Fruit fly (Drosophila melanogaster) whole organism, embryonic: ENCODE data around the gene Sfxn2.

ENCODE experiments used
- Ada2b ChIP-seq: fragments of 200-800 bp; sonication (Bioruptor generic); IDR thresholded peaks from 2 replicates; pipeline ENCODE4 v1.3.6; 2022; ENCODE audit warnings: missing biosample characterization, missing genetic modification characterization
- B-H2 ChIP-seq: fragments of 200-800 bp; sonication (Bioruptor generic); optimal IDR thresholded peaks from 2 replicates; lab custom pipeline; 2018; ENCODE audit warnings: missing biosample characterization, mild to moderate bottlenecking, missing genetic modification characterization
- BEAF-32 ChIP-seq: fragments of 200-800 bp; sonication (Bioruptor generic); optimal IDR thresholded peaks from 3 replicates; lab custom pipeline; 2017; ENCODE audit warnings: missing biosample characterization, missing genetic modification characterization, mild to moderate bottlenecking, moderate library complexity, missing genetic modification reagents
- BtbVII ChIP-seq: fragments of 200-800 bp; sonication (Bioruptor generic); optimal IDR thresholded peaks from 3 replicates; lab custom pipeline; 2017; ENCODE audit warnings: missing biosample characterization, mild to moderate bottlenecking, missing genetic modification characterization
- CG10274 ChIP-seq: fragments of 200-800 bp; sonication (Bioruptor generic); optimal IDR thresholded peaks from 3 replicates; lab custom pipeline; 2017; ENCODE audit warnings: missing biosample characterization, mild to moderate bottlenecking, missing genetic modification characterization
- CG11696 ChIP-seq: fragments of 200-800 bp; sonication (Bioruptor generic); IDR thresholded peaks from 2 replicates; pipeline ENCODE4 v1.3.6; 2022; ENCODE audit warnings: missing biosample characterization, missing genetic modification characterization
- CG12071 ChIP-seq: fragments of 200-800 bp; sonication (Bioruptor generic); optimal IDR thresholded peaks from 3 replicates; lab custom pipeline; 2018; ENCODE audit warnings: missing biosample characterization, mild to moderate bottlenecking, missing genetic modification characterization
- CG12104 ChIP-seq: fragments of 200-800 bp; sonication (Bioruptor generic); optimal IDR thresholded peaks from 3 replicates; lab custom pipeline; 2016; ENCODE audit warnings: missing biosample characterization, missing genetic modification characterization
- CG13287 ChIP-seq: fragments of 200-800 bp; sonication (Bioruptor generic); IDR thresholded peaks from 2 replicates; pipeline ENCODE4 v1.3.6; 2022; ENCODE audit warnings: missing biosample characterization, missing genetic modification characterization; ENCODE audit not compliant: partially characterized antibody
- CG14014 ChIP-seq: fragments of 200-800 bp; sonication (Bioruptor generic); IDR thresholded peaks from 2 replicates; pipeline ENCODE4 v1.3.6; 2022; ENCODE audit warnings: missing biosample characterization, missing genetic modification characterization
- CG14441 ChIP-seq: fragments of 200-800 bp; sonication (Bioruptor generic); IDR thresholded peaks from 2 replicates; pipeline ENCODE4 v1.3.6; 2022; ENCODE audit warnings: missing biosample characterization, missing genetic modification characterization
- CG14710 ChIP-seq: fragments of 200-800 bp; sonication (Bioruptor generic); optimal IDR thresholded peaks from 3 replicates; lab custom pipeline; 2019; ENCODE audit warnings: missing biosample characterization, mild to moderate bottlenecking, missing genetic modification characterization, moderate library complexity
- CG15269 ChIP-seq: fragments of 200-800 bp; sonication (Bioruptor generic); optimal IDR thresholded peaks from 2 replicates; lab custom pipeline; 2018; ENCODE audit warnings: missing biosample characterization, mild to moderate bottlenecking, missing genetic modification characterization, moderate library complexity
- CG15601 ChIP-seq: fragments of 200-800 bp; sonication (Bioruptor generic); optimal IDR thresholded peaks from 3 replicates; lab custom pipeline; 2019; ENCODE audit warnings: missing biosample characterization, mild to moderate bottlenecking, missing genetic modification characterization, moderate library complexity
- CG1603 ChIP-seq: fragments of 200-800 bp; sonication (Bioruptor generic); optimal IDR thresholded peaks from 2 replicates; lab custom pipeline; 2019; ENCODE audit warnings: missing biosample characterization, mild to moderate bottlenecking, missing genetic modification characterization, moderate library complexity
- CG18619 ChIP-seq: fragments of 200-800 bp; sonication (Bioruptor generic); optimal IDR thresholded peaks from 3 replicates; lab custom pipeline; 2017; ENCODE audit warnings: missing biosample characterization, mild to moderate bottlenecking, missing genetic modification characterization
- CG3065 ChIP-seq: fragments of 200-800 bp; sonication (Bioruptor generic); optimal IDR thresholded peaks from 2 replicates; lab custom pipeline; 2016; ENCODE audit warnings: missing biosample characterization, missing genetic modification characterization
- CG3847 ChIP-seq: fragments of 200-800 bp; sonication (Bioruptor generic); IDR thresholded peaks from 2 replicates; pipeline ENCODE4 v1.3.6; 2022; ENCODE audit warnings: missing biosample characterization, missing genetic modification characterization
- CG4360 ChIP-seq: fragments of 200-800 bp; sonication (Bioruptor generic); IDR thresholded peaks from 2 replicates; pipeline ENCODE4 v1.3.6; 2022; ENCODE audit warnings: missing biosample characterization, missing genetic modification characterization
- CG6791 ChIP-seq: fragments of 200-800 bp; sonication (Bioruptor generic); IDR thresholded peaks from 3 replicates; pipeline ENCODE4 v1.3.6; 2022; ENCODE audit warnings: missing biosample characterization, missing genetic modification characterization; ENCODE audit not compliant: partially characterized antibody
- CG8089 ChIP-seq: fragments of 200-800 bp; sonication (Bioruptor generic); optimal IDR thresholded peaks from 3 replicates; lab custom pipeline; 2016; ENCODE audit warnings: missing biosample characterization, missing genetic modification characterization
- CTCF ChIP-seq: fragments of 200-800 bp; sonication (Bioruptor generic); optimal IDR thresholded peaks from 2 replicates; lab custom pipeline; 2017; ENCODE audit warnings: missing biosample characterization, mild to moderate bottlenecking, missing genetic modification characterization, moderate library complexity
- CoRest ChIP-seq: fragments of 200-800 bp; sonication (Bioruptor generic); optimal IDR thresholded peaks from 3 replicates; lab custom pipeline; 2018; ENCODE audit warnings: missing biosample characterization, mild to moderate bottlenecking, missing genetic modification characterization, moderate library complexity
- Dip3 ChIP-seq: fragments of 200-800 bp; sonication (Bioruptor generic); optimal IDR thresholded peaks from 3 replicates; lab custom pipeline; 2016; ENCODE audit warnings: missing biosample characterization, missing genetic modification characterization
- Fer1 ChIP-seq: fragments of 200-800 bp; sonication (Bioruptor generic); optimal IDR thresholded peaks from 2 replicates; lab custom pipeline; 2017; ENCODE audit warnings: missing biosample characterization, mild to moderate bottlenecking, missing genetic modification characterization
- Lim3 ChIP-seq: fragments of 200-800 bp; sonication (Bioruptor generic); IDR thresholded peaks from 2 replicates; pipeline ENCODE4 v1.3.6; 2022; ENCODE audit warnings: missing biosample characterization, missing genetic modification characterization
- MTF-1 ChIP-seq: fragments of 200-800 bp; sonication (Bioruptor generic); optimal IDR thresholded peaks from 2 replicates; lab custom pipeline; 2018; ENCODE audit warnings: missing biosample characterization, mild to moderate bottlenecking, missing genetic modification characterization, borderline replicate concordance
- Med ChIP-seq: fragments of 200-800 bp; sonication (Bioruptor generic); peaks from one replicate; lab custom pipeline; 2016; ENCODE audit warnings: missing biosample characterization, missing genetic modification characterization, mild to moderate bottlenecking, inconsistent platforms, moderate library complexity
- Opbp ChIP-seq: fragments of 200-800 bp; sonication (Bioruptor generic); IDR thresholded peaks from 3 replicates; pipeline ENCODE4 v1.3.6; 2022; ENCODE audit warnings: missing biosample characterization, missing genetic modification characterization; ENCODE audit not compliant: partially characterized antibody
- Spps ChIP-seq: fragments of 200-800 bp; sonication (Bioruptor generic); optimal IDR thresholded peaks from 2 replicates; lab custom pipeline; 2018; ENCODE audit warnings: missing biosample characterization, mild to moderate bottlenecking, missing genetic modification characterization
- Ssrp ChIP-seq: fragments of 200-800 bp; sonication (Bioruptor generic); optimal IDR thresholded peaks from 2 replicates; lab custom pipeline; 2018; ENCODE audit warnings: missing biosample characterization, mild to moderate bottlenecking, missing genetic modification characterization, moderate library complexity
- Stat92E ChIP-seq, 3 experiments: fragments of >200 bp in 2 of 3; fragments of 200-800 bp in 1 of 3; sonication (Bioruptor generic) in 1 of 3; optimal IDR thresholded peaks; 2 replicates each; lab custom pipeline; 2017 to 2019; ENCODE audit warnings: missing biosample characterization in 3 of 3, missing genetic modification characterization in 3 of 3, mild to moderate bottlenecking in 1 of 3, moderate library complexity in 1 of 3
- Tbp ChIP-seq: fragments of >200 bp; optimal IDR thresholded peaks from 2 replicates; lab custom pipeline; 2018; ENCODE audit warnings: missing biosample characterization, missing genetic modification characterization
- Usf ChIP-seq: fragments of 200-800 bp; sonication (Bioruptor generic); optimal IDR thresholded peaks from 2 replicates; lab custom pipeline; 2017; ENCODE audit warnings: missing genotype, missing biosample characterization, missing genetic modification characterization
- ab ChIP-seq: fragments of 200-800 bp; sonication (Bioruptor generic); optimal IDR thresholded peaks from 2 replicates; lab custom pipeline; 2016; ENCODE audit warnings: missing biosample characterization, missing genetic modification characterization
- chm ChIP-seq: fragments of 200-800 bp; sonication (Bioruptor generic); IDR thresholded peaks from 2 replicates; pipeline ENCODE4 v1.3.6; 2022; ENCODE audit warnings: missing biosample characterization, missing genetic modification characterization
- dan ChIP-seq: fragments of 200-800 bp; sonication (Bioruptor generic); IDR thresholded peaks from 2 replicates; pipeline ENCODE4 v1.3.6; 2022; ENCODE audit warnings: missing biosample characterization, missing genetic modification characterization
- dmrt11E ChIP-seq: fragments of 200-800 bp; sonication (Bioruptor generic); optimal IDR thresholded peaks from 3 replicates; lab custom pipeline; 2018; ENCODE audit warnings: missing biosample characterization, mild to moderate bottlenecking, missing genetic modification characterization, moderate library complexity
- fru ChIP-seq: fragments of >200 bp; optimal IDR thresholded peaks from 2 replicates; lab custom pipeline; 2017
- fu2 ChIP-seq: fragments of 200-800 bp; sonication (Bioruptor generic); optimal IDR thresholded peaks from 2 replicates; lab custom pipeline; 2016; ENCODE audit warnings: missing biosample characterization, missing genetic modification characterization
- gsb ChIP-seq: fragments of 200-800 bp; sonication (Bioruptor generic); IDR thresholded peaks from 2 replicates; pipeline ENCODE4 v1.3.6; 2022; ENCODE audit warnings: missing biosample characterization, missing genetic modification characterization
- kni ChIP-seq: fragments of 200-800 bp; sonication (Bioruptor generic); optimal IDR thresholded peaks from 3 replicates; lab custom pipeline; 2017; ENCODE audit warnings: mild to moderate bottlenecking, missing biosample characterization, missing genetic modification reagents, missing genetic modification characterization
- knrl ChIP-seq: fragments of 200-800 bp; sonication (Bioruptor generic); IDR thresholded peaks from 3 replicates; pipeline ENCODE4 v1.3.6; 2022; ENCODE audit warnings: missing biosample characterization, missing genetic modification characterization; ENCODE audit not compliant: partially characterized antibody
- lilli ChIP-seq: fragments of 200-800 bp; sonication (Bioruptor generic); optimal IDR thresholded peaks from 3 replicates; lab custom pipeline; 2016; ENCODE audit warnings: missing biosample characterization, missing genetic modification characterization
- nerfin-1 ChIP-seq: fragments of 200-800 bp; sonication (Bioruptor generic); optimal IDR thresholded peaks from 3 replicates; lab custom pipeline; 2019; ENCODE audit warnings: missing biosample characterization, mild to moderate bottlenecking, missing genetic modification characterization, moderate library complexity
- nmo ChIP-seq: fragments of 200-800 bp; sonication (Bioruptor generic); optimal IDR thresholded peaks from 2 replicates; lab custom pipeline; 2018; ENCODE audit warnings: missing biosample characterization, mild to moderate bottlenecking, missing genetic modification characterization, moderate library complexity
- pum ChIP-seq: fragments of 200-800 bp; sonication (Bioruptor generic); optimal IDR thresholded peaks from 2 replicates; lab custom pipeline; 2016; ENCODE audit warnings: missing biosample characterization, missing genetic modification characterization
- so ChIP-seq: fragments of 200-800 bp; sonication (Bioruptor generic); IDR thresholded peaks from 3 replicates; pipeline ENCODE4 v1.3.6; 2022; ENCODE audit warnings: missing biosample characterization, missing genetic modification characterization
- trh ChIP-seq: fragments of 200-800 bp; sonication (Bioruptor generic); optimal IDR thresholded peaks from 2 replicates; lab custom pipeline; 2016; ENCODE audit warnings: missing biosample characterization, missing genetic modification characterization
- tup ChIP-seq: fragments of 200-800 bp; sonication (Bioruptor generic); optimal IDR thresholded peaks from 2 replicates; lab custom pipeline; 2016; ENCODE audit warnings: missing biosample characterization, mild to moderate bottlenecking, missing genetic modification characterization, moderate library complexity
- unpg ChIP-seq: fragments of 200-800 bp; sonication (Bioruptor generic); optimal IDR thresholded peaks from 3 replicates; lab custom pipeline; 2018; ENCODE audit warnings: missing biosample characterization, mild to moderate bottlenecking, missing genetic modification characterization, moderate library complexity
- wek ChIP-seq: fragments of 200-800 bp; sonication (Bioruptor generic); optimal IDR thresholded peaks from 3 replicates; lab custom pipeline; 2018; ENCODE audit warnings: missing biosample characterization, mild to moderate bottlenecking, missing genetic modification characterization, moderate library complexity

Sfxn2 gene

DNA sequence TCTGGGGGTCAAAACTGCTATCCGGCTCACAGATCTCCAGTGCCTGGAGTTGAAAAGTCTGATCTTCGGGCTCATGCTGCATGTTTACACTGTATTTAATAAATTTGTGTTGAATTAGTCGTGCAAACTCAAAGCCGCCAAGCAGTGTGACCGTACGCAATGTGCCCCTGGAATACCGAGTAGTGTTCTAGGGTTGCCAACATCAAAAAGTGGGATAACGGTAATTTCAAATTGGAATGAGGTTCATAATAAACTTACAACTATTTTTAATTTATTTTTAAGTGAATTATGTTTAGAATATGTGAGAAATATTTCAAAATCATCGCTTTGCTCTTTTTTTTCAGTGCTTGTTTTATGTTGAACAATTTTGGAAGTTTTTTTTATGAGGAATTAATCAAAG is 37.2 kb downstream of the Sfxn2 start, which contains the start of gene Gem2 (continued):
- TF ChIP-seq Opbp (GFP tag; lab: Robert Waterston, UW), result peak; percentile 20; the same call in 1 of the 3 replicates
- no peak for TF ChIP-seq knrl
- TF ChIP-seq CoRest (tag; lab: Kevin White, UChicago), result peak; percentile 41
- no peak for TF ChIP-seq kni (GFP tag; lab: Kevin White, UChicago)
- no peak for TF ChIP-seq CTCF (GFP tag; lab: Kevin White, UChicago)
- TF ChIP-seq CG14014 (GFP tag; lab: Robert Waterston, UW), result 0 out of 2 replicates have a peak, but pooled peaks have one; percentile 19
- TF ChIP-seq Spps (tag; lab: Kevin White, UChicago), result no peak
- no peak for TF ChIP-seq Tbp (GFP tag; lab: Kevin White, UChicago)
- TF ChIP-seq unpg (GFP tag; lab: Kevin White, UChicago), result no peak
- TF ChIP-seq tup (GFP tag; lab: Kevin White, UChicago), result no peak
- no peak for TF ChIP-seq MTF-1 (GFP tag; lab: Kevin White, UChicago)
- TF ChIP-seq CG8089 (GFP tag; lab: Kevin White, UChicago), result no peak
- no peak for TF ChIP-seq dan (GFP tag; lab: Robert Waterston, UW)
- TF ChIP-seq CG12104 (GFP tag; lab: Kevin White, UChicago), result no peak
- TF ChIP-seq CG13287, result peak; percentile 59
- TF ChIP-seq CG14710 (tag; lab: Kevin White, UChicago), result peak; percentile 42
- no peak for TF ChIP-seq fu2 (GFP tag; lab: Kevin White, UChicago)
- TF ChIP-seq BEAF-32 (GFP tag; lab: Kevin White, UChicago), result peak; percentile 34
- peak; percentile 64 for TF ChIP-seq Med (GFP tag; lab: Kevin White, UChicago)
- no peak for TF ChIP-seq gsb (GFP tag; lab: Robert Waterston, UW)
- no peak for TF ChIP-seq fru (lab: Kevin White, UChicago)
- TF ChIP-seq CG4360 (GFP tag; lab: Robert Waterston, UW), result no peak
- TF ChIP-seq chm (GFP tag; lab: Robert Waterston, UW), result no peak
- TF ChIP-seq BtbVII (GFP tag; lab: Kevin White, UChicago), result no peak
- TF ChIP-seq lilli (GFP tag; lab: Kevin White, UChicago), result no peak
- no peak for TF ChIP-seq CG11696 (GFP tag; lab: Robert Waterston, UW)
- TF ChIP-seq CG15601, result no peak
- no peak for TF ChIP-seq so (GFP tag; lab: Robert Waterston, UW)
- TF ChIP-seq wek (GFP tag; lab: Kevin White, UChicago), result no peak
- TF ChIP-seq CG10274 (GFP tag; lab: Kevin White, UChicago), result no peak
- TF ChIP-seq nmo (GFP tag; lab: Kevin White, UChicago), result peak; percentile 13
- no peak for TF ChIP-seq dmrt11E (tag; lab: Kevin White, UChicago)
- TF ChIP-seq trh (GFP tag; lab: Kevin White, UChicago), result no peak
- no peak for TF ChIP-seq nerfin-1 (tag; lab: Kevin White, UChicago)
- TF ChIP-seq Ssrp (tag; lab: Kevin White, UChicago), result no peak
- TF ChIP-seq ab (GFP tag; lab: Kevin White, UChicago), result no peak
- TF ChIP-seq CG15269, result no peak
- TF ChIP-seq Stat92E (GFP tag; optimal IDR thresholded peaks at IDR 0.05; lab: Kevin White, UChicago), result no peak
- TF ChIP-seq Usf, result no peak
- no peak for TF ChIP-seq Lim3 (GFP tag; lab: Robert Waterston, UW)
- no peak for TF ChIP-seq pum
- TF ChIP-seq Fer1 (GFP tag; lab: Kevin White, UChicago), result no peak
- 0 out of 2 replicates have a peak, but pooled peaks have one; percentile 22 for TF ChIP-seq CG3847
- 0 out of 3 replicates have a peak, but pooled peaks have one; percentile 21 for TF ChIP-seq CG6791 (GFP tag; lab: Robert Waterston, UW)
- peak; percentile 56 for TF ChIP-seq CG1603 (tag; lab: Kevin White, UChicago)
- no peak for TF ChIP-seq B-H2 (GFP tag; lab: Kevin White, UChicago)
- TF ChIP-seq Dip3, result no peak
- TF ChIP-seq CG12071 (GFP tag; lab: Kevin White, UChicago), result no peak
- no peak for TF ChIP-seq CG14441 (GFP tag; lab: Robert Waterston, UW)
- no peak for TF ChIP-seq CG3065 (GFP tag; lab: Kevin White, UChicago)
- TF ChIP-seq CG18619, result no peak
- TF ChIP-seq Ada2b, result no peak
